Fruit fly (Drosophila melanogaster): ENCODE data around the gene Obp8a.

The Obp8a gene

DNA sequence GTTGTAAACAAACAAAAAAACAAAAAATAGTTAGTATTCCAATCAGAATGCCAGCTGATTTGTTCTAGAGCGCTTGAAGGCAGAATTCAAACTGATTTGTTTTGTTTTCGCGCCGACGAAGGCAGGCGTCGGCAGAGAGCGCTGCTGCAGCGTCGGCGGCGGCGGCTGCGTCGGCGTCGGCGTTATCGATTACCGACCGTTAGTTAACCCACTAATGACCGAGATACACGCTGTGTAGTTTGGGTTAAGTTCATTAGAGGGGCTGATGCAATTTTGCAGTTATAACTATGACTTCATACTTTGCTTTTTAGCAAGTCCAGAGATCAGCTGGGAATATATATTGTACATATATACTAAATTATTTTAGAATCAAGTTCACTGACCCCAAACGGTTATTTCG lies 8.5 kb downstream of the Obp8a start, which contains the start of gene t (continued):
- TF ChIP-seq CG31224 (GFP tag; IDR thresholded peaks at IDR 0.05): no peak
- TF ChIP-seq ac (GFP tag; optimal IDR thresholded peaks at IDR 0.05): no peak
- no peak for TF ChIP-seq CG13894 (tag; optimal IDR thresholded peaks at IDR 0.05)
- no peak for TF ChIP-seq slbo (GFP tag; IDR thresholded peaks at IDR 0.05)
- no peak for TF ChIP-seq CG4404 (GFP tag; IDR thresholded peaks at IDR 0.05)
- peak; percentile 28; the same call in 1 of the 3 replicates for TF ChIP-seq row (GFP tag; IDR thresholded peaks at IDR 0.05)
- peak; percentile 18 for TF ChIP-seq unpg (GFP tag; optimal IDR thresholded peaks at IDR 0.05)
- no peak for TF ChIP-seq kni (GFP tag; optimal IDR thresholded peaks at IDR 0.05)
- TF ChIP-seq CG7839 (tag; optimal IDR thresholded peaks at IDR 0.05): no peak
- no peak for TF ChIP-seq lola (GFP tag; optimal IDR thresholded peaks at IDR 0.05)
- TF ChIP-seq CG11695 (GFP tag; IDR thresholded peaks at IDR 0.05): no peak
- TF ChIP-seq CG2889 (GFP tag; IDR thresholded peaks at IDR 0.05): no peak
- TF ChIP-seq CG7357 (GFP tag; IDR thresholded peaks at IDR 0.05): no peak

DNA sequence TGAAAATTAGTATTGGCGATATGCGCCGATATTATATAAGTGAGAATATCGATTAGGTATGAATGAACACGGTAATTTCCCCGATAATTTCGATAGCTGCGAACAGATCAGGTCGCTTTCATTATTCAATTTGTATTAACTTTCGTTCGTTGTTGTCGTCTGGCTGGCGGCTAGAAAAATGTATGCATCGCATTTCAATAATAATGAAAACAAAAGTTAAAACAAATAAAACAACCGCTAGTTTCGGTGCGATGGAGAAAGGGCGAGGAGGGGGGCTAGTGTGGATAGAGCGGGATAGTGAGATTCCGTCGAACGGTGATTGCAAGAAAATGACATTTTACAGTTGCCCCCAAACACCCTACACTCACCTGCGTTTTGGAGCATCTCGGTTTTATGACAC lies 9.7 kb downstream of the Obp8a start:
- TF ChIP-seq Dbx (GFP tag; IDR thresholded peaks at IDR 0.05): no peak
- no peak for TF ChIP-seq kay (GFP tag; optimal IDR thresholded peaks at IDR 0.05)
- TF ChIP-seq Sry-β (GFP tag; optimal IDR thresholded peaks at IDR 0.05): no peak
- no peak for TF ChIP-seq Hand (GFP tag; optimal IDR thresholded peaks at IDR 0.05)
- no peak for TF ChIP-seq CG7839 (tag; optimal IDR thresholded peaks at IDR 0.05)
- peak; percentile 90 for TF ChIP-seq Blimp-1 (GFP tag; optimal IDR thresholded peaks at IDR 0.05)
- peak in 1 of 2 experiments; percentile 41 for TF ChIP-seq Pdp1 (GFP tag; optimal IDR thresholded peaks at IDR 0.05)
- TF ChIP-seq crol (GFP tag; IDR thresholded peaks at IDR 0.05): peak; percentile 17; the same call in 1 of the 2 replicates

DNA sequence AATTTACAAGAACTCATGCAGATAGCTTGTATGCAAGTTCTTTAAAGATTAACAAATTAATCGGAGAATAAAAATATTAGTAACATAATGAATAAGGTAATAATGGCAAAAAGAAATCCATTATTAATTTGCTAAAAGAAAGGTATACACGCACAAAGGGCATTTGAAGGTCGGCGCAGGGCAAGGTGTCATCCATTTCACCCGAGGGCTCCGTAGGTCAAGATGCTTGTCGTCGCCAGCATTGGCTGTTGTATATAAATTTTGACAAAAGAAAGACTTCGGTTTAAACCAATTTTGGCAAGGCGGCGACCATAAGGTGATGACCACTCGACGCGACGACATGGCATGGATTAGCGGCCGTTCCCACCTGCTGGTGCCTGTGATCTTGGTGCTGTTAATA lies 10.5 kb downstream of the Obp8a start, which contains the start of gene CG15370:
Gene CG15370 (plus strand): TSS at position 301 of the 400 bp plus-strand sequence.
- TF ChIP-seq zfh2 (GFP tag; optimal IDR thresholded peaks at IDR 0.05) (no peak), klu (GFP tag; IDR thresholded peaks at IDR 0.05) (no peak), CG2116 (GFP tag; optimal IDR thresholded peaks at IDR 0.05) (no peak), Oaz (GFP tag; IDR thresholded peaks at IDR 0.05) (no peak), Xrp1 (GFP tag; IDR thresholded peaks at IDR 0.05) (no peak), CG18764 (GFP tag; optimal IDR thresholded peaks at IDR 0.05) (no peak), prd (optimal IDR thresholded peaks at IDR 0.05) (no peak), prd (GFP tag; IDR thresholded peaks at IDR 0.05) (no peak), CG10209 (GFP tag; optimal IDR thresholded peaks at IDR 0.05) (no peak), gsb-n (tag; optimal IDR thresholded peaks at IDR 0.05) (no peak), Max (GFP tag; optimal IDR thresholded peaks at IDR 0.05) (no peak), CG4282 (GFP tag; optimal IDR thresholded peaks at IDR 0.05) (no peak), CG5180 (GFP tag; optimal IDR thresholded peaks at IDR 0.05) (no peak), fd64A (GFP tag; optimal IDR thresholded peaks at IDR 0.05) (no peak), E2f1 (GFP tag; IDR thresholded peaks at IDR 0.05) (no peak), Jarid2 (GFP tag; optimal IDR thresholded peaks at IDR 0.05) (no peak), CG7271 (tag; optimal IDR thresholded peaks at IDR 0.05) (no peak), Bgb (GFP tag; IDR thresholded peaks at IDR 0.05; ENCODE audit: partially characterized antibody) (no peak)

Data from whole organism, embryonic.